Worm (Caenorhabditis elegans) whole organism, L2 larva: Measurements from ENCODE around the gene Y51H4A.938.

Experiments
- C34F6.9 ChIP-seq: fragments of 150-350 bp; optimal IDR thresholded peaks from 2 replicates; lab custom pipeline; 2014; ENCODE audit warnings: missing biosample characterization, missing genetic modification characterization
- F13H6.1 ChIP-seq: sonication (generic microtip); optimal IDR thresholded peaks from 2 replicates; lab custom pipeline; 2016; ENCODE audit warnings: missing genetic modification characterization, missing compliant biosample characterization
- R02D3.7 ChIP-seq: fragments of 150-350 bp; optimal IDR thresholded peaks from 2 replicates; lab custom pipeline; 2014; ENCODE audit warnings: missing biosample characterization, missing genetic modification characterization
- Y55F3AM.14 ChIP-seq: fragments of 200-800 bp; sonication (Bioruptor generic); optimal IDR thresholded peaks from 2 replicates; lab custom pipeline; 2018; ENCODE audit warnings: mild to moderate bottlenecking, missing genetic modification characterization, missing compliant biosample characterization
- ZK546.5 ChIP-seq: sonication (generic microtip); optimal IDR thresholded peaks from 2 replicates; lab custom pipeline; 2017; ENCODE audit warnings: missing biosample characterization, missing genetic modification characterization
- alr-1 ChIP-seq: fragments of 150-350 bp; optimal IDR thresholded peaks from 2 replicates; lab custom pipeline; 2014; ENCODE audit warnings: missing biosample characterization, missing genetic modification characterization
- aly-2 ChIP-seq: fragments of 150-350 bp; optimal IDR thresholded peaks from 2 replicates; lab custom pipeline; 2014; ENCODE audit warnings: missing biosample characterization, missing genetic modification characterization
- ama-1 ChIP-seq: fragments of 150-350 bp; optimal IDR thresholded peaks from 2 replicates; lab custom pipeline; 2018; ENCODE audit warnings: inconsistent platforms
- blmp-1 ChIP-seq: sonication (generic microtip); optimal IDR thresholded peaks from 2 replicates; lab custom pipeline; 2017; ENCODE audit warnings: missing genetic modification characterization, mild to moderate bottlenecking, missing compliant biosample characterization, antibody characterized with exemption, moderate library complexity; ENCODE audit not compliant: insufficient read depth
- ceh-16 ChIP-seq: fragments of 150-350 bp; optimal IDR thresholded peaks from 2 replicates; lab custom pipeline; 2014; ENCODE audit warnings: missing biosample characterization, missing genetic modification characterization
- ceh-82 ChIP-seq: fragments of 150-350 bp; optimal IDR thresholded peaks from 2 replicates; lab custom pipeline; 2014; ENCODE audit warnings: missing biosample characterization, missing genetic modification characterization
- crh-2 ChIP-seq: sonication (generic microtip); optimal IDR thresholded peaks from 2 replicates; lab custom pipeline; 2017; ENCODE audit warnings: missing biosample characterization, missing genetic modification characterization
- dmd-4 ChIP-seq: sonication (generic microtip); optimal IDR thresholded peaks from 2 replicates; lab custom pipeline; 2017; ENCODE audit warnings: missing biosample characterization, missing genetic modification characterization
- egl-27 ChIP-seq: sonication (generic microtip); optimal IDR thresholded peaks from 3 replicates; lab custom pipeline; 2017; ENCODE audit warnings: missing biosample characterization, missing genetic modification reagents, missing genetic modification characterization
- elt-1 ChIP-seq: fragments of 150-350 bp; optimal IDR thresholded peaks from 2 replicates; lab custom pipeline; 2014; ENCODE audit warnings: missing biosample characterization, missing genetic modification characterization
- elt-3 ChIP-seq: sonication (generic microtip); optimal IDR thresholded peaks from 2 replicates; lab custom pipeline; 2017; ENCODE audit warnings: missing biosample characterization, missing genetic modification characterization
- fos-1 ChIP-seq: fragments of 150-350 bp; optimal IDR thresholded peaks from 2 replicates; lab custom pipeline; 2014; ENCODE audit warnings: missing biosample characterization, missing genetic modification characterization
- gmeb-1 ChIP-seq: fragments of 150-350 bp; optimal IDR thresholded peaks from 2 replicates; lab custom pipeline; 2014; ENCODE audit warnings: missing biosample characterization, missing genetic modification characterization
- lin-11 ChIP-seq: fragments of 150-350 bp; sonication (generic microtip); optimal IDR thresholded peaks from 2 replicates; lab custom pipeline; 2014; ENCODE audit warnings: missing biosample characterization, missing genetic modification characterization, inconsistent platforms, mixed read lengths
- lin-13 ChIP-seq: fragments of 150-350 bp; optimal IDR thresholded peaks from 2 replicates; lab custom pipeline; 2014; ENCODE audit warnings: missing biosample characterization, missing genetic modification reagents, missing genetic modification characterization
- lin-39 ChIP-seq: fragments of 150-350 bp; optimal IDR thresholded peaks from 2 replicates; lab custom pipeline; 2014; ENCODE audit warnings: missing biosample characterization, missing genetic modification reagents, missing genetic modification characterization
- lsy-2 ChIP-seq, 2 experiments: fragments of 150-350 bp in 1 of 2; sonication (generic microtip) in 1 of 2; optimal IDR thresholded peaks; 2 replicates each; lab custom pipeline; 2014 to 2017; ENCODE audit warnings: missing biosample characterization in 2 of 2, missing genetic modification characterization in 2 of 2
- mab-5 ChIP-seq: fragments of 150-350 bp; optimal IDR thresholded peaks from 2 replicates; lab custom pipeline; 2014; ENCODE audit warnings: missing biosample characterization, missing genetic modification characterization
- mbf-1 ChIP-seq: sonication (generic microtip); optimal IDR thresholded peaks from 2 replicates; lab custom pipeline; 2017; ENCODE audit warnings: missing biosample characterization, missing genetic modification characterization
- mdl-1 ChIP-seq, 2 experiments: fragments of 150-350 bp in 1 of 2; sonication (generic microtip) in 1 of 2; optimal IDR thresholded peaks; 2 replicates each; lab custom pipeline; 2017; ENCODE audit warnings: missing biosample characterization in 2 of 2, missing genetic modification characterization in 2 of 2
- nhr-10 ChIP-seq: sonication (generic microtip); optimal IDR thresholded peaks from 2 replicates; lab custom pipeline; 2017; ENCODE audit warnings: missing biosample characterization, missing genetic modification characterization
- nhr-11 ChIP-seq: fragments of 150-350 bp; optimal IDR thresholded peaks from 2 replicates; lab custom pipeline; 2014; ENCODE audit warnings: missing biosample characterization, missing genetic modification characterization
- nhr-12 ChIP-seq: fragments of 150-350 bp; optimal IDR thresholded peaks from 2 replicates; lab custom pipeline; 2014; ENCODE audit warnings: missing biosample characterization, missing genetic modification characterization
- nhr-129 ChIP-seq: fragments of 150-350 bp; optimal IDR thresholded peaks from 2 replicates; lab custom pipeline; 2014; ENCODE audit warnings: missing biosample characterization, missing genetic modification characterization
- nhr-21 ChIP-seq: fragments of 150-350 bp; optimal IDR thresholded peaks from 2 replicates; lab custom pipeline; 2014; ENCODE audit warnings: missing biosample characterization, missing genetic modification characterization
- nhr-23 ChIP-seq: fragments of 150-350 bp; optimal IDR thresholded peaks from 2 replicates; lab custom pipeline; 2014; ENCODE audit warnings: missing biosample characterization, missing genetic modification reagents, missing genetic modification characterization
- nhr-237 ChIP-seq: fragments of 150-350 bp; optimal IDR thresholded peaks from 2 replicates; lab custom pipeline; 2014; ENCODE audit warnings: missing biosample characterization, missing genetic modification characterization
- nhr-25 ChIP-seq: fragments of 150-350 bp; sonication (generic microtip); optimal IDR thresholded peaks from 3 replicates; lab custom pipeline; 2014; ENCODE audit warnings: missing biosample characterization, missing genetic modification characterization
- nhr-6 ChIP-seq: fragments of 150-350 bp; optimal IDR thresholded peaks from 2 replicates; lab custom pipeline; 2014; ENCODE audit warnings: missing biosample characterization, missing genetic modification characterization
- nhr-77 ChIP-seq: fragments of 150-350 bp; optimal IDR thresholded peaks from 2 replicates; lab custom pipeline; 2014; ENCODE audit warnings: missing biosample characterization, missing genetic modification characterization
- peb-1 ChIP-seq: fragments of 150-350 bp; optimal IDR thresholded peaks from 2 replicates; lab custom pipeline; 2014; ENCODE audit warnings: missing biosample characterization, missing genetic modification characterization
- sem-4 ChIP-seq: fragments of 150-350 bp; optimal IDR thresholded peaks from 2 replicates; lab custom pipeline; 2014; ENCODE audit warnings: missing biosample characterization, missing genetic modification reagents, missing genetic modification characterization
- skn-1 ChIP-seq: sonication (generic microtip); optimal IDR thresholded peaks from 2 replicates; lab custom pipeline; 2017; ENCODE audit warnings: missing biosample characterization, missing genetic modification characterization
- sma-3 ChIP-seq: sonication (generic microtip); optimal IDR thresholded peaks from 2 replicates; lab custom pipeline; 2016; ENCODE audit warnings: missing genetic modification reagents, missing genetic modification characterization, missing compliant biosample characterization
- sma-9 ChIP-seq, 2 experiments: fragments of 150-350 bp in 1 of 2; sonication (generic microtip) in 1 of 2; optimal IDR thresholded peaks; 2 replicates each; lab custom pipeline; 2014 to 2016; ENCODE audit warnings: missing genetic modification characterization in 2 of 2, mild to moderate bottlenecking in 1 of 2, missing biosample characterization in 1 of 2, missing compliant biosample characterization in 1 of 2, missing genetic modification reagents in 1 of 2, moderate library complexity in 1 of 2
- snpc-4 ChIP-seq: fragments of 150-350 bp; optimal IDR thresholded peaks from 2 replicates; lab custom pipeline; 2014; ENCODE audit warnings: missing biosample characterization, missing genetic modification characterization
- unc-39 ChIP-seq: fragments of 150-350 bp; optimal IDR thresholded peaks from 2 replicates; lab custom pipeline; 2014; ENCODE audit warnings: missing biosample characterization, missing genetic modification characterization
- unc-55 ChIP-seq: fragments of 150-350 bp; sonication (generic microtip); optimal IDR thresholded peaks from 3 replicates; lab custom pipeline; 2014; ENCODE audit warnings: missing biosample characterization, missing genetic modification reagents, missing genetic modification characterization
- unc-62 ChIP-seq: fragments of 150-350 bp; optimal IDR thresholded peaks from 2 replicates; lab custom pipeline; 2014; ENCODE audit warnings: missing biosample characterization, missing genetic modification reagents, missing genetic modification characterization
- zag-1 ChIP-seq: fragments of 150-350 bp; optimal IDR thresholded peaks from 2 replicates; lab custom pipeline; 2014; ENCODE audit warnings: missing biosample characterization, missing genetic modification characterization
- ztf-1 ChIP-seq: fragments of 200-800 bp; sonication (Bioruptor generic); conservative IDR thresholded peaks from 2 replicates; pipeline ENCODE4 v1.3.6; 2022; ENCODE audit warnings: missing genetic modification characterization, missing compliant biosample characterization
- ztf-11 ChIP-seq: sonication (generic microtip); optimal IDR thresholded peaks from 2 replicates; lab custom pipeline; 2017; ENCODE audit warnings: missing biosample characterization, missing genetic modification characterization
- ztf-4 ChIP-seq: fragments of 150-350 bp; optimal IDR thresholded peaks from 2 replicates; lab custom pipeline; 2014; ENCODE audit warnings: missing biosample characterization, missing genetic modification characterization

Y51H4A.938 gene

ce11 chrIV:16501855-16502254 is 20.9 kb downstream of the Y51H4A.938 start:
- TF ChIP-seq ama-1 (no peak), mab-5 (tag; lab: Kevin White, UChicago) (peak; percentile 28), fos-1 (tag; lab: Kevin White, UChicago) (peak; percentile 84), nhr-10 (tag; lab: Kevin White, UChicago) (no peak), sma-9 (GFP tag; optimal IDR thresholded peaks at IDR 0.05; lab: Kevin White, UChicago) (peak; percentile 48), sma-9 (tag; optimal IDR thresholded peaks at IDR 0.05; lab: Kevin White, UChicago) (no peak), snpc-4 (tag; lab: Kevin White, UChicago) (no peak), peb-1 (tag; lab: Kevin White, UChicago) (no peak), R02D3.7 (no peak), ztf-1 (no peak), egl-27 (tag; lab: Kevin White, UChicago) (peak; percentile 3), zag-1 (tag; lab: Kevin White, UChicago) (no peak), elt-3 (tag; lab: Kevin White, UChicago) (no peak), nhr-21 (tag; lab: Kevin White, UChicago) (no peak), ceh-16 (no peak), unc-55 (GFP tag; lab: Kevin White, UChicago) (peak; percentile 73), ztf-11 (tag; lab: Kevin White, UChicago) (no peak), ztf-4 (no peak), aly-2 (no peak), skn-1 (no peak), crh-2 (tag; lab: Kevin White, UChicago) (peak; percentile 29), blmp-1 (no peak), nhr-12 (tag; lab: Kevin White, UChicago) (no peak), alr-1 (tag; lab: Kevin White, UChicago) (no peak), ceh-82 (tag; lab: Kevin White, UChicago) (no peak), mdl-1 (tag; optimal IDR thresholded peaks at IDR 0.05; lab: Kevin White, UChicago) (no peak), unc-39 (no peak), C34F6.9 (peak; percentile 75), sem-4 (tag; lab: Kevin White, UChicago) (peak; percentile 66), nhr-6 (tag; lab: Kevin White, UChicago) (no peak), lin-13 (peak; percentile 53), nhr-77 (tag; lab: Kevin White, UChicago) (no peak), mbf-1 (tag; lab: Kevin White, UChicago) (no peak), Y55F3AM.14 (GFP tag; lab: Kevin White, UChicago) (no peak), lin-11 (tag; lab: Kevin White, UChicago) (peak; percentile 53), gmeb-1 (tag; lab: Kevin White, UChicago) (peak; percentile 46), nhr-23 (tag; lab: Kevin White, UChicago) (no peak), sma-3 (GFP tag; lab: Kevin White, UChicago) (no peak), nhr-129 (peak; percentile 61), F13H6.1 (tag; lab: Kevin White, UChicago) (peak; percentile 57), nhr-237 (tag; lab: Kevin White, UChicago) (no peak), lin-39 (tag; lab: Kevin White, UChicago) (no peak), ZK546.5 (tag; lab: Kevin White, UChicago) (no peak), elt-1 (tag; lab: Kevin White, UChicago) (no peak), dmd-4 (tag; lab: Kevin White, UChicago) (no peak), nhr-11 (no peak), lsy-2 (tag; optimal IDR thresholded peaks at IDR 0.05; lab: Kevin White, UChicago) (peak in 1 of 2 experiments; percentile 57), unc-62 (GFP tag; lab: Kevin White, UChicago) (no peak), nhr-25 (tag; lab: Kevin White, UChicago) (no peak)
- TF ChIP-seq, all 48 proteins: peak for 14
